Worm (Caenorhabditis elegans) whole organism, L3 larva: ENCODE measurements around the gene srh-255.

Source experiments
- fkh-10 ChIP-seq: sonication (generic microtip); optimal IDR thresholded peaks from 2 replicates; lab custom pipeline; 2017; ENCODE audit warnings: missing biosample characterization, missing genetic modification reagents, missing genetic modification characterization
- fkh-2 ChIP-seq: fragments of 150-350 bp; optimal IDR thresholded peaks from 2 replicates; lab custom pipeline; 2014; ENCODE audit warnings: missing biosample characterization, missing genetic modification reagents, missing genetic modification characterization
- lin-39 ChIP-seq: fragments of 150-350 bp; optimal IDR thresholded peaks from 2 replicates; lab custom pipeline; 2018; ENCODE audit warnings: missing biosample characterization, missing genetic modification reagents, missing genetic modification characterization
- mdl-1 ChIP-seq: fragments of 150-350 bp; optimal IDR thresholded peaks from 2 replicates; lab custom pipeline; 2014; ENCODE audit warnings: missing biosample characterization, missing genetic modification characterization
- mml-1 ChIP-seq: fragments of 150-350 bp; sonication (generic microtip); optimal IDR thresholded peaks from 3 replicates; lab custom pipeline; 2014; ENCODE audit warnings: missing biosample characterization, missing genetic modification characterization
- nhr-237 ChIP-seq: fragments of 150-350 bp; optimal IDR thresholded peaks from 2 replicates; lab custom pipeline; 2014; ENCODE audit warnings: missing biosample characterization, missing genetic modification characterization
- nhr-76 ChIP-seq: fragments of 150-350 bp; sonication (generic microtip); optimal IDR thresholded peaks from 5 replicates; lab custom pipeline; 2014; ENCODE audit warnings: missing biosample characterization, missing genetic modification characterization
- pha-4 ChIP-seq: fragments of 150-350 bp; optimal IDR thresholded peaks from 2 replicates; lab custom pipeline; 2014; ENCODE audit warnings: missing biosample characterization, missing genetic modification reagents, missing genetic modification characterization
- sea-2 ChIP-seq: fragments of 150-350 bp; sonication (generic microtip); optimal IDR thresholded peaks from 4 replicates; lab custom pipeline; 2014; ENCODE audit warnings: missing biosample characterization, missing genetic modification reagents, missing genetic modification characterization
- snpc-4 ChIP-seq: fragments of 150-350 bp; optimal IDR thresholded peaks from 2 replicates; lab custom pipeline; 2014; ENCODE audit warnings: missing biosample characterization, missing genetic modification characterization
- unc-62 ChIP-seq: fragments of 150-350 bp; sonication (generic microtip); optimal IDR thresholded peaks from 4 replicates; lab custom pipeline; 2014; ENCODE audit warnings: missing biosample characterization, missing genetic modification reagents, missing genetic modification characterization
- ztf-11 ChIP-seq: fragments of 150-350 bp; optimal IDR thresholded peaks from 2 replicates; lab custom pipeline; 2014; ENCODE audit warnings: missing biosample characterization, missing genetic modification characterization

- TF ChIP-seq nhr-76 (tag; lab: Kevin White, UChicago) (no peak), fkh-2 (tag; lab: Kevin White, UChicago) (no peak), ztf-11 (tag; lab: Kevin White, UChicago) (no peak), nhr-237 (no peak), sea-2 (no peak), unc-62 (no peak), lin-39 (tag; lab: Kevin White, UChicago) (no peak), mml-1 (tag; lab: Kevin White, UChicago) (no peak), snpc-4 (tag; lab: Kevin White, UChicago) (no peak), mdl-1 (tag; lab: Kevin White, UChicago) (no peak), pha-4 (no peak), fkh-10 (GFP tag; lab: Kevin White, UChicago) (no peak)
These were observed 1.9 kb downstream of the srh-255 start for ce11 chrV:17066634-17067033.
